Fruit fly (Drosophila melanogaster) whole organism, embryonic: ENCODE measurements around the gene CG6688.

Experiments
- CG11560 ChIP-seq: fragments of 200-800 bp; sonication (Bioruptor generic); IDR thresholded peaks from 3 replicates; pipeline ENCODE4 v1.3.6; 2022; ENCODE audit warnings: missing biosample characterization, missing genetic modification characterization
- CG14014 ChIP-seq: fragments of 200-800 bp; sonication (Bioruptor generic); IDR thresholded peaks from 2 replicates; pipeline ENCODE4 v1.3.6; 2022; ENCODE audit warnings: missing biosample characterization, missing genetic modification characterization
- CG14860 ChIP-seq: fragments of 200-800 bp; sonication (Bioruptor generic); IDR thresholded peaks from 3 replicates; pipeline ENCODE4 v1.3.6; 2022; ENCODE audit warnings: missing biosample characterization, missing genetic modification characterization; ENCODE audit not compliant: partially characterized antibody
- CG14965 ChIP-seq: fragments of 200-800 bp; sonication (Bioruptor generic); optimal IDR thresholded peaks from 2 replicates; lab custom pipeline; 2016; ENCODE audit warnings: missing biosample characterization, missing genetic modification characterization, borderline replicate concordance
- CG1792 ChIP-seq: fragments of 200-800 bp; sonication (Bioruptor generic); optimal IDR thresholded peaks from 2 replicates; lab custom pipeline; 2016; ENCODE audit warnings: missing biosample characterization, missing genetic modification characterization
- CG2120 ChIP-seq: fragments of 200-800 bp; sonication (Bioruptor generic); optimal IDR thresholded peaks from 3 replicates; lab custom pipeline; 2016; ENCODE audit warnings: missing biosample characterization, missing genetic modification characterization
- CG2889 ChIP-seq: fragments of 200-800 bp; sonication (Bioruptor generic); IDR thresholded peaks from 3 replicates; pipeline ENCODE4 v1.3.6; 2022; ENCODE audit warnings: missing biosample characterization, missing genetic modification characterization
- CG32532 ChIP-seq: fragments of 200-800 bp; sonication (Bioruptor generic); IDR thresholded peaks from 2 replicates; pipeline ENCODE4 v1.3.6; 2022; ENCODE audit warnings: missing biosample characterization, missing genetic modification characterization
- CG3726 ChIP-seq: fragments of 200-800 bp; sonication (Bioruptor generic); IDR thresholded peaks from 3 replicates; pipeline ENCODE4, ENCODE4 v1.3.6; 2022; ENCODE audit warnings: missing biosample characterization, missing genetic modification characterization
- CG3995 ChIP-seq: fragments of 200-800 bp; sonication (Bioruptor generic); optimal IDR thresholded peaks from 3 replicates; lab custom pipeline; 2016; ENCODE audit warnings: missing biosample characterization, missing genetic modification characterization
- CG4730 ChIP-seq: fragments of 200-800 bp; sonication (Bioruptor generic); IDR thresholded peaks from 2 replicates; pipeline ENCODE4 v1.3.6; 2022; ENCODE audit warnings: missing biosample characterization, missing genetic modification characterization
- CG7786 ChIP-seq: fragments of 200-800 bp; sonication (Bioruptor generic); optimal IDR thresholded peaks from 2 replicates; lab custom pipeline; 2016; ENCODE audit warnings: missing biosample characterization, missing genetic modification characterization
- CG8089 ChIP-seq: fragments of 200-800 bp; sonication (Bioruptor generic); optimal IDR thresholded peaks from 3 replicates; lab custom pipeline; 2016; ENCODE audit warnings: missing biosample characterization, missing genetic modification characterization
- CG8359 ChIP-seq: fragments of 200-800 bp; sonication (Bioruptor generic); optimal IDR thresholded peaks from 2 replicates; lab custom pipeline; 2017; ENCODE audit warnings: missing biosample characterization, mild to moderate bottlenecking, missing genetic modification characterization, borderline replicate concordance
- CG8388 ChIP-seq: fragments of 200-800 bp; sonication (Bioruptor generic); optimal IDR thresholded peaks from 2 replicates; lab custom pipeline; 2019; ENCODE audit warnings: missing biosample characterization, mild to moderate bottlenecking, missing genetic modification characterization, moderate library complexity
- CG9437 ChIP-seq: fragments of 200-800 bp; sonication (Bioruptor generic); optimal IDR thresholded peaks from 2 replicates; lab custom pipeline; 2018; ENCODE audit warnings: missing biosample characterization, mild to moderate bottlenecking, missing genetic modification characterization
- CG9797 ChIP-seq: fragments of 200-800 bp; sonication (Bioruptor generic); optimal IDR thresholded peaks from 3 replicates; lab custom pipeline; 2018; ENCODE audit warnings: missing biosample characterization, mild to moderate bottlenecking, missing genetic modification characterization
- Chrac-16 ChIP-seq: fragments of 200-800 bp; sonication (Bioruptor generic); optimal IDR thresholded peaks from 3 replicates; lab custom pipeline; 2016; ENCODE audit warnings: missing biosample characterization, missing genetic modification characterization
- Doc3 ChIP-seq: fragments of 200-800 bp; sonication (Bioruptor generic); IDR thresholded peaks from 3 replicates; pipeline ENCODE4 v1.3.6; 2022; ENCODE audit warnings: missing biosample characterization, missing genetic modification characterization; ENCODE audit not compliant: partially characterized antibody
- Drgx ChIP-seq: fragments of 200-800 bp; sonication (Bioruptor generic); IDR thresholded peaks from 2 replicates; pipeline ENCODE4 v1.3.6; 2022; ENCODE audit warnings: missing biosample characterization, missing genetic modification characterization
- H15 ChIP-seq: fragments of 200-800 bp; sonication (Bioruptor generic); IDR thresholded peaks from 3 replicates; pipeline ENCODE4 v1.3.6; 2022; ENCODE audit warnings: missing biosample characterization, missing genetic modification characterization
- HmgD ChIP-seq: fragments of 200-800 bp; sonication (Bioruptor generic); optimal IDR thresholded peaks from 3 replicates; lab custom pipeline; 2016; ENCODE audit warnings: missing biosample characterization, missing genetic modification characterization
- Hsf ChIP-seq: fragments of 200-800 bp; sonication (Bioruptor generic); optimal IDR thresholded peaks from 3 replicates; lab custom pipeline; 2016; ENCODE audit warnings: missing biosample characterization, missing genetic modification characterization
- Jarid2 ChIP-seq: fragments of 200-800 bp; sonication (Bioruptor generic); optimal IDR thresholded peaks from 3 replicates; lab custom pipeline; 2017; ENCODE audit warnings: mild to moderate bottlenecking, missing biosample characterization, missing genetic modification reagents, missing genetic modification characterization
- Kr ChIP-seq: fragments of 200-800 bp; sonication (Bioruptor generic); optimal IDR thresholded peaks from 2 replicates; lab custom pipeline; 2017; ENCODE audit warnings: missing biosample characterization, mild to moderate bottlenecking, missing genetic modification characterization
- MBD-R2 ChIP-seq: fragments of 200-800 bp; sonication (Bioruptor generic); IDR thresholded peaks from 2 replicates; pipeline ENCODE4 v1.3.6; 2022; ENCODE audit warnings: missing biosample characterization, missing genetic modification characterization
- Max ChIP-seq: fragments of 200-800 bp; sonication (Bioruptor generic); optimal IDR thresholded peaks from 2 replicates; lab custom pipeline; 2016; ENCODE audit warnings: missing biosample characterization, mild to moderate bottlenecking, missing genetic modification characterization
- Mrtf ChIP-seq: fragments of 200-800 bp; sonication (Bioruptor generic); IDR thresholded peaks from 3 replicates; pipeline ENCODE4 v1.3.6; 2022; ENCODE audit warnings: missing biosample characterization, missing genetic modification characterization
- NC2β ChIP-seq: fragments of 200-800 bp; sonication (Bioruptor generic); optimal IDR thresholded peaks from 2 replicates; lab custom pipeline; 2016; ENCODE audit warnings: missing biosample characterization, missing genetic modification characterization
- Neu2 ChIP-seq: fragments of 200-800 bp; sonication (Bioruptor generic); optimal IDR thresholded peaks from 3 replicates; lab custom pipeline; 2016; ENCODE audit warnings: missing biosample characterization, missing genetic modification characterization, borderline replicate concordance
- Ravus ChIP-seq: fragments of 200-800 bp; sonication (Bioruptor generic); IDR thresholded peaks from 2 replicates; pipeline ENCODE4 v1.3.6; 2022; ENCODE audit warnings: missing biosample characterization, missing genetic modification characterization
- Taf1 ChIP-seq: fragments of 200-800 bp; sonication (Bioruptor generic); IDR thresholded peaks from 2 replicates; pipeline ENCODE4 v1.3.6; 2022; ENCODE audit warnings: missing biosample characterization, missing genetic modification characterization
- Vsx1 ChIP-seq: fragments of 200-800 bp; sonication (Bioruptor generic); optimal IDR thresholded peaks from 2 replicates; lab custom pipeline; 2017; ENCODE audit warnings: missing biosample characterization, mild to moderate bottlenecking, missing genetic modification characterization, missing genetic modification reagents
- amos ChIP-seq: fragments of 200-800 bp; sonication (Bioruptor generic); IDR thresholded peaks from 2 replicates; pipeline ENCODE4 v1.3.6; 2022; ENCODE audit warnings: missing biosample characterization, missing genetic modification characterization; ENCODE audit not compliant: partially characterized antibody
- az2 ChIP-seq: fragments of 200-800 bp; sonication (Bioruptor generic); optimal IDR thresholded peaks from 3 replicates; lab custom pipeline; 2016; ENCODE audit warnings: missing biosample characterization, missing genetic modification characterization
- crol ChIP-seq: fragments of 200-800 bp; sonication (Bioruptor generic); IDR thresholded peaks from 2 replicates; pipeline ENCODE4 v1.3.6; 2022; ENCODE audit warnings: missing biosample characterization, missing genetic modification characterization
- dimm ChIP-seq: fragments of 200-800 bp; sonication (Bioruptor generic); IDR thresholded peaks from 2 replicates; pipeline ENCODE4 v1.3.6; 2022; ENCODE audit warnings: missing biosample characterization, missing genetic modification characterization
- fd64A ChIP-seq: fragments of 200-800 bp; sonication (Bioruptor generic); optimal IDR thresholded peaks from 3 replicates; lab custom pipeline; 2018; ENCODE audit warnings: missing biosample characterization, mild to moderate bottlenecking, missing genetic modification characterization
- grn ChIP-seq: fragments of 200-800 bp; sonication (Bioruptor generic); optimal IDR thresholded peaks from 3 replicates; lab custom pipeline; 2017; ENCODE audit warnings: missing biosample characterization, missing genetic modification characterization
- gro ChIP-seq: fragments of 200-800 bp; sonication (Bioruptor generic); optimal IDR thresholded peaks from 2 replicates; lab custom pipeline; 2016; ENCODE audit warnings: missing biosample characterization, missing genetic modification characterization
- ham ChIP-seq: fragments of 200-800 bp; sonication (Bioruptor generic); IDR thresholded peaks from 2 replicates; pipeline ENCODE4 v1.3.6; 2022; ENCODE audit warnings: missing biosample characterization, missing genetic modification characterization
- hbn ChIP-seq: fragments of 200-800 bp; sonication (Bioruptor generic); IDR thresholded peaks from 2 replicates; pipeline ENCODE4 v1.3.6; 2022; ENCODE audit warnings: missing biosample characterization, missing genetic modification characterization; ENCODE audit not compliant: partially characterized antibody
- jigr1 ChIP-seq: fragments of 200-800 bp; sonication (Bioruptor generic); IDR thresholded peaks from 3 replicates; pipeline ENCODE4 v1.3.6; 2022; ENCODE audit warnings: missing biosample characterization, missing genetic modification characterization
- oc ChIP-seq: fragments of 200-800 bp; sonication (Bioruptor generic); optimal IDR thresholded peaks from 2 replicates; lab custom pipeline; 2018; ENCODE audit warnings: missing biosample characterization, mild to moderate bottlenecking, missing genetic modification characterization, moderate library complexity
- pita ChIP-seq: fragments of 200-800 bp; sonication (Bioruptor generic); optimal IDR thresholded peaks from 2 replicates; lab custom pipeline; 2017; ENCODE audit warnings: missing biosample characterization, mild to moderate bottlenecking, missing genetic modification characterization
- sens ChIP-seq: fragments of 200-800 bp; sonication (Bioruptor generic); peaks from one replicate; lab custom pipeline; 2016; ENCODE audit warnings: missing biosample characterization, missing genetic modification characterization
- shn ChIP-seq: fragments of 200-800 bp; sonication (Bioruptor generic); optimal IDR thresholded peaks from 3 replicates; lab custom pipeline; 2016; ENCODE audit warnings: missing biosample characterization, missing genetic modification characterization
- tna ChIP-seq: fragments of 200-800 bp; sonication (Bioruptor generic); IDR thresholded peaks from 2 replicates; pipeline ENCODE4 v1.3.6; 2022; ENCODE audit warnings: missing biosample characterization, missing genetic modification characterization; ENCODE audit not compliant: partially characterized antibody
- trem ChIP-seq: fragments of 200-800 bp; optimal IDR thresholded peaks from 3 replicates; lab custom pipeline; 2019; ENCODE audit warnings: missing biosample characterization, mild to moderate bottlenecking, missing genetic modification characterization, moderate library complexity
- tup ChIP-seq: fragments of 200-800 bp; sonication (Bioruptor generic); optimal IDR thresholded peaks from 2 replicates; lab custom pipeline; 2016; ENCODE audit warnings: missing biosample characterization, mild to moderate bottlenecking, missing genetic modification characterization, moderate library complexity
- zfh1 ChIP-seq: fragments of 200-800 bp; sonication (Bioruptor generic); IDR thresholded peaks from 3 replicates; pipeline ENCODE4 v1.3.6; 2022; ENCODE audit warnings: missing biosample characterization, missing genetic modification characterization

Gene CG6688

dm6 chr3R:23053936-23054335 is 41.7 kb downstream of the CG6688 start, which contains the start of gene p53 (continued):
- TF ChIP-seq HmgD (peak; percentile 81), CG3726 (GFP tag; lab: Robert Waterston, UW) (0 out of 3 replicates have a peak, but pooled peaks have one; percentile 53), H15 (GFP tag; lab: Robert Waterston, UW) (peak; percentile 64; the same call in 2 of the 3 replicates), CG7786 (GFP tag; lab: Kevin White, UChicago) (peak; percentile 28), trem (peak; percentile 70), Doc3 (GFP tag; lab: Robert Waterston, UW) (peak; percentile 41; the same call in 1 of the 3 replicates), az2 (GFP tag; lab: Kevin White, UChicago) (peak; percentile 31), tna (peak; percentile 57; the same call in 1 of the 2 replicates), Kr (GFP tag; lab: Kevin White, UChicago) (no peak), Neu2 (GFP tag; lab: Kevin White, UChicago) (no peak), CG11560 (tag; lab: Robert Waterston, UW) (no peak; the same call in 2 of the 3 replicates), CG2889 (GFP tag; lab: Robert Waterston, UW) (no peak), crol (GFP tag; lab: Robert Waterston, UW) (no peak), grn (peak; percentile 41), Taf1 (no peak), Chrac-16 (GFP tag; lab: Kevin White, UChicago) (peak; percentile 15), pita (GFP tag; lab: Kevin White, UChicago) (no peak), CG2120 (peak; percentile 43), CG3995 (peak; percentile 62), NC2β (GFP tag; lab: Kevin White, UChicago) (peak; percentile 84), CG8089 (GFP tag; lab: Kevin White, UChicago) (peak; percentile 70), MBD-R2 (GFP tag; lab: Robert Waterston, UW) (peak; percentile 56), CG8359 (GFP tag; lab: Kevin White, UChicago) (peak; percentile 49), CG32532 (GFP tag; lab: Robert Waterston, UW) (peak; percentile 80), CG14014 (GFP tag; lab: Robert Waterston, UW) (peak; percentile 60; the same call in 1 of the 2 replicates), hbn (GFP tag; lab: Robert Waterston, UW) (peak; percentile 67), amos (peak; percentile 80), CG9797 (GFP tag; lab: Kevin White, UChicago) (peak; percentile 40), shn (GFP tag; lab: Kevin White, UChicago) (peak; percentile 58), CG14965 (peak; percentile 27), CG4730 (peak; percentile 55), CG9437 (GFP tag; lab: Kevin White, UChicago) (peak; percentile 66), fd64A (GFP tag; lab: Kevin White, UChicago) (peak; percentile 63), zfh1 (GFP tag; lab: Robert Waterston, UW) (peak; percentile 76), Vsx1 (GFP tag; lab: Kevin White, UChicago) (peak; percentile 81), dimm (GFP tag; lab: Robert Waterston, UW) (0 out of 2 replicates have a peak, but pooled peaks have one; percentile 26), jigr1 (GFP tag; lab: Robert Waterston, UW) (no peak), Drgx (no peak), CG14860 (GFP tag; lab: Robert Waterston, UW) (peak; percentile 63), gro (GFP tag; lab: Kevin White, UChicago) (peak; percentile 81), sens (GFP tag; lab: Kevin White, UChicago) (peak; percentile 92), Jarid2 (GFP tag; lab: Kevin White, UChicago) (peak; percentile 60), tup (GFP tag; lab: Kevin White, UChicago) (no peak), Hsf (GFP tag; lab: Kevin White, UChicago) (peak; percentile 83), CG8388 (GFP tag; lab: Kevin White, UChicago) (peak; percentile 55), Max (GFP tag; lab: Kevin White, UChicago) (peak; percentile 70), ham (no peak), Mrtf (GFP tag; lab: Robert Waterston, UW) (peak; percentile 42; the same call in 1 of the 3 replicates), Ravus (no peak), oc (tag; lab: Kevin White, UChicago) (no peak), CG1792 (GFP tag; lab: Kevin White, UChicago) (peak; percentile 68)
